Fruit fly (Drosophila melanogaster): ENCODE results near the gene Osi8.

Osi8 gene

DNA sequence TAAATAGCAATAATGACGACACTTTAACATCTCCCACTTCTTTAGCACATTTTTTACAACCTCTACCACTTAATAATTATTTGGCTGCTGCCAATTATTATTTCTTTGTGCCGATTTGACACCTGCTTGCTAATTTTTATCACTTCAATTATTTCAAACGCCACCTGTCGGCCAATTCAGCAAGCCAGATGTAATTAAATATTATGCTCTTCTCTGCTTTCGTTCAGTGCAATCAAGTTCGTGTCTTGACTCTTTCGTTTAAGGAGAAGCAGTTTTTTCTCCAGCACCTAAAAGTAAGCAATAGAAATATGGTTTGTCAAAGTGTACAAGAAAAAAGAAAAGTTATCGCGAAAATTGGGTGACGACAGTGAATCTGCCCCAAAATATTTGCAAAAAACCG is 537 bp upstream of the Osi8 start (continued):
- TF ChIP-seq CG4730 (GFP tag; IDR thresholded peaks at IDR 0.05) (no peak), ken (GFP tag; IDR thresholded peaks at IDR 0.05) (no peak), HLH4C (GFP tag; IDR thresholded peaks at IDR 0.05; ENCODE audit: partially characterized antibody) (no peak), Mad (GFP tag; optimal IDR thresholded peaks at IDR 0.05) (no peak), D19B (GFP tag; optimal IDR thresholded peaks at IDR 0.05) (no peak), tna (GFP tag; IDR thresholded peaks at IDR 0.05; ENCODE audit: partially characterized antibody) (no peak), stwl (tag; optimal IDR thresholded peaks at IDR 0.05) (no peak), Lhr (GFP tag; optimal IDR thresholded peaks at IDR 0.05) (no peak), gt (GFP tag; IDR thresholded peaks at IDR 0.05) (no peak), CHES-1-like (GFP tag; optimal IDR thresholded peaks at IDR 0.05) (no peak), CoRest (tag; optimal IDR thresholded peaks at IDR 0.05) (no peak), CG7556 (GFP tag; optimal IDR thresholded peaks at IDR 0.05) (no peak), caup (GFP tag; optimal IDR thresholded peaks at IDR 0.05; ENCODE audit: severe bottlenecking) (no peak), ac (GFP tag; optimal IDR thresholded peaks at IDR 0.05) (no peak), CG11695 (GFP tag; IDR thresholded peaks at IDR 0.05) (no peak), chif (GFP tag; optimal IDR thresholded peaks at IDR 0.05) (no peak), zf30C (GFP tag; optimal IDR thresholded peaks at IDR 0.05) (peak; percentile 71), unc-4 (GFP tag; IDR thresholded peaks at IDR 0.05; ENCODE audit: partially characterized antibody) (no peak), bab2 (GFP tag; optimal IDR thresholded peaks at IDR 0.05) (no peak), usp (GFP tag; optimal IDR thresholded peaks at IDR 0.05) (no peak), zen2 (GFP tag; IDR thresholded peaks at IDR 0.05; ENCODE audit: partially characterized antibody) (no peak), CG5180 (GFP tag; optimal IDR thresholded peaks at IDR 0.05) (no peak), Blimp-1 (GFP tag; optimal IDR thresholded peaks at IDR 0.05) (peak; percentile 11), CG17186 (GFP tag; optimal IDR thresholded peaks at IDR 0.05) (no peak), CG16863 (GFP tag; optimal IDR thresholded peaks at IDR 0.05) (no peak), CG7271 (tag; optimal IDR thresholded peaks at IDR 0.05) (no peak), CkIIα-i1 (GFP tag; IDR thresholded peaks at IDR 0.05) (no peak), CG31365 (tag; optimal IDR thresholded peaks at IDR 0.05) (no peak), zen (tag; optimal IDR thresholded peaks at IDR 0.05) (peak; percentile 85), ftz-f1 (GFP tag; optimal IDR thresholded peaks at IDR 0.05) (no peak), D (optimal IDR thresholded peaks at IDR 0.05) (no peak), D (GFP tag; optimal IDR thresholded peaks at IDR 0.05) (no peak), repo (GFP tag; optimal IDR thresholded peaks at IDR 0.05) (no peak), HHEX (GFP tag; optimal IDR thresholded peaks at IDR 0.05) (no peak), CG17612 (GFP tag; IDR thresholded peaks at IDR 0.05) (no peak), CG34422 (GFP tag; IDR thresholded peaks at IDR 0.05) (no peak), NC2β (GFP tag; optimal IDR thresholded peaks at IDR 0.05) (no peak), kay (GFP tag; optimal IDR thresholded peaks at IDR 0.05) (no peak), CG6654 (GFP tag; optimal IDR thresholded peaks at IDR 0.05) (no peak), dmrt99B (tag; optimal IDR thresholded peaks at IDR 0.05) (no peak), Abd-B (GFP tag; optimal IDR thresholded peaks at IDR 0.05) (peak; percentile 59), ssp (GFP tag; IDR thresholded peaks at IDR 0.05) (no peak), pita (GFP tag; optimal IDR thresholded peaks at IDR 0.05) (peak; percentile 22), seq (GFP tag; IDR thresholded peaks at IDR 0.05) (no peak), sob (GFP tag; IDR thresholded peaks at IDR 0.05) (no peak), CG10321 (GFP tag; IDR thresholded peaks at IDR 0.05) (no peak), CG1603 (tag; optimal IDR thresholded peaks at IDR 0.05) (peak; percentile 7), nom (GFP tag; optimal IDR thresholded peaks at IDR 0.05) (no peak), Eip74EF (GFP tag; optimal IDR thresholded peaks at IDR 0.05) (no peak), CG18476 (GFP tag; optimal IDR thresholded peaks at IDR 0.05) (no peak), ham (GFP tag; IDR thresholded peaks at IDR 0.05) (no peak)
